Worm (Caenorhabditis elegans) whole organism, young adult: Measurements from ENCODE around the gene Y45F10C.2.

Source experiments
- F22D6.2 ChIP-seq: sonication (generic microtip); optimal IDR thresholded peaks from 2 replicates; lab custom pipeline; 2016; ENCODE audit warnings: mild to moderate bottlenecking, missing genetic modification characterization, missing compliant biosample characterization
- attf-6 ChIP-seq: fragments of 200-800 bp; sonication (Bioruptor generic); IDR thresholded peaks from 2 replicates; pipeline ENCODE4 v1.3.6; 2022; ENCODE audit warnings: missing genetic modification reagents, missing genetic modification characterization, missing compliant biosample characterization
- efl-1 ChIP-seq: fragments of 150-350 bp; optimal IDR thresholded peaks from 2 replicates; lab custom pipeline; 2014; ENCODE audit warnings: missing biosample characterization, missing genetic modification reagents, missing genetic modification characterization
- hlh-12 ChIP-seq: sonication (generic microtip); optimal IDR thresholded peaks from 2 replicates; lab custom pipeline; 2016; ENCODE audit warnings: missing genetic modification characterization, missing compliant biosample characterization
- hlh-26 ChIP-seq: fragments of 200-800 bp; sonication (Bioruptor generic); conservative IDR thresholded peaks from 2 replicates; pipeline ENCODE4 v1.3.6; 2022; ENCODE audit warnings: missing genetic modification reagents, missing genetic modification characterization, missing compliant biosample characterization
- madf-6 ChIP-seq: fragments of 200-800 bp; sonication (Bioruptor generic); IDR thresholded peaks from 2 replicates; pipeline ENCODE4 v1.3.6; 2022; ENCODE audit warnings: missing genetic modification reagents, missing genetic modification characterization, missing compliant biosample characterization
- nfyb-1 ChIP-seq: fragments of 200-800 bp; sonication (Bioruptor generic); IDR thresholded peaks from 2 replicates; pipeline ENCODE4 v1.3.6; 2022; ENCODE audit warnings: missing genetic modification reagents, missing genetic modification characterization, missing compliant biosample characterization
- rec-8 ChIP-seq, 2 experiments: sonication (generic microtip); optimal IDR thresholded peaks; 2 replicates each; lab custom pipeline; 2016; ENCODE audit warnings: mild to moderate bottlenecking in 2 of 2, missing genetic modification characterization in 2 of 2, missing genetic modification reagents in 2 of 2, missing genotype in 2 of 2, missing biosample characterization in 1 of 2, missing compliant biosample characterization in 1 of 2, moderate library complexity in 1 of 2
- sdz-38 ChIP-seq: sonication (generic microtip); optimal IDR thresholded peaks from 2 replicates; lab custom pipeline; 2016; ENCODE audit warnings: missing genotype, missing genetic modification characterization, missing compliant biosample characterization
- somi-1 ChIP-seq: fragments of 200-800 bp; sonication (Bioruptor generic); optimal IDR thresholded peaks from 2 replicates; lab custom pipeline; 2018; ENCODE audit warnings: mild to moderate bottlenecking, missing genetic modification characterization, missing compliant biosample characterization
- xnd-1 ChIP-seq: sonication (generic microtip); optimal IDR thresholded peaks from 2 replicates; lab custom pipeline; 2016; ENCODE audit warnings: missing genotype, missing genetic modification reagents, missing genetic modification characterization, missing compliant biosample characterization

ce11 chrIV:13684827-13685226, 22.4 kb upstream of the Y45F10C.2 start:
- TF ChIP-seq attf-6 (GFP tag; lab: Robert Waterston, UW) (0 out of 2 replicates have a peak, but pooled peaks have one; percentile 55), F22D6.2 (tag; lab: Kevin White, UChicago) (no peak), nfyb-1 (GFP tag; lab: Robert Waterston, UW) (no peak), efl-1 (no peak), madf-6 (GFP tag; lab: Robert Waterston, UW) (no peak), rec-8 (tag; optimal IDR thresholded peaks at IDR 0.05; lab: Kevin White, UChicago) (no peak), hlh-26 (no peak), hlh-12 (tag; lab: Kevin White, UChicago) (no peak), xnd-1 (tag; lab: Kevin White, UChicago) (no peak), somi-1 (GFP tag; lab: Kevin White, UChicago) (no peak), sdz-38 (tag; lab: Kevin White, UChicago) (no peak)
